Worm (Caenorhabditis elegans): Measurements from ENCODE around the gene F48E3.2.

ce11 chrX:7478948-7479347, 14.0 kb downstream of the F48E3.2 start, which contains the start of gene mek-1:
- TF ChIP-seq C34F6.9 (tag; optimal IDR thresholded peaks at IDR 0.05) = no peak
- no peak for TF ChIP-seq unc-39 (tag; optimal IDR thresholded peaks at IDR 0.05)
- no peak for TF ChIP-seq nhr-77 (tag; optimal IDR thresholded peaks at IDR 0.05)
- no peak for TF ChIP-seq nhr-6 (tag; optimal IDR thresholded peaks at IDR 0.05)
- TF ChIP-seq lsy-2 (tag; optimal IDR thresholded peaks at IDR 0.05) = no peak
- TF ChIP-seq nhr-23 (tag; optimal IDR thresholded peaks at IDR 0.05) = no peak
- TF ChIP-seq ZK546.5 (tag; optimal IDR thresholded peaks at IDR 0.05) = no peak
- TF ChIP-seq zag-1 (tag; optimal IDR thresholded peaks at IDR 0.05) = no peak
- TF ChIP-seq lin-39 (tag; optimal IDR thresholded peaks at IDR 0.05) = no peak
- no peak for TF ChIP-seq lin-13 (GFP tag; optimal IDR thresholded peaks at IDR 0.05)
- no peak for TF ChIP-seq elt-1 (tag; optimal IDR thresholded peaks at IDR 0.05)
- TF ChIP-seq ztf-11 (tag; optimal IDR thresholded peaks at IDR 0.05) = no peak
- no peak for TF ChIP-seq mbf-1 (tag; optimal IDR thresholded peaks at IDR 0.05)
- no peak for TF ChIP-seq fos-1 (tag; optimal IDR thresholded peaks at IDR 0.05)
